Fruit fly (Drosophila melanogaster): ENCODE data around the gene trh.

Gene trh

DNA sequence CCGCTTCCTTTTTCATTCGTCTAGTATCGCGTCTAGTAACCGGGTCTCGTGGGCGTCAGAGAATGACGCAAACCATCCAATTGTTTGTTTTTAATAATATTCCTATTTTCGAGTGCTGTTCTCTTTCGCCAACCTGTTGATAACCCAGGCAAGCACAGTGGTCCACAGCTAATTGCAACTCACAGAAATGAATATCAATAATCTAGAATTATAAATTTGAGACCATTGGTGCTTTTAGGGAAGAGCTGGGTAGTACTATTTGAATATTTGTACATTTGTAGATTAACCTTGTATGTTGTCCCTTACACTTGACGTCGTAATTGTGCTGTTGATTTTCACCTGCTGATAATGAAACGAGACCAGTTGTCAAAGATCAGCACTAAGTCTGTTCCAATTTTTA, 42.7 kb downstream of the trh start (continued):
- TF ChIP-seq lilli (GFP tag; optimal IDR thresholded peaks at IDR 0.05) (peak; percentile 33), CG8944 (GFP tag; optimal IDR thresholded peaks at IDR 0.05) (no peak), Rfx (GFP tag; IDR thresholded peaks at IDR 0.05) (peak; percentile 24; the same call in 1 of the 2 replicates), ssp (GFP tag; IDR thresholded peaks at IDR 0.05) (no peak), CG32772 (GFP tag; IDR thresholded peaks at IDR 0.05) (no peak), CG7271 (tag; optimal IDR thresholded peaks at IDR 0.05) (no peak), slbo (GFP tag; IDR thresholded peaks at IDR 0.05) (peak; percentile 35; the same call in 1 of the 2 replicates), CG34376 (GFP tag; optimal IDR thresholded peaks at IDR 0.05) (peak; percentile 72), Ptx1 (GFP tag; IDR thresholded peaks at IDR 0.05) (no peak), Meics (GFP tag; optimal IDR thresholded peaks at IDR 0.05) (peak; percentile 1), CG2120 (GFP tag; optimal IDR thresholded peaks at IDR 0.05) (peak; percentile 16), Lim3 (GFP tag; IDR thresholded peaks at IDR 0.05) (no peak), chm (GFP tag; IDR thresholded peaks at IDR 0.05) (no peak), CG15011 (GFP tag; optimal IDR thresholded peaks at IDR 0.05) (no peak), CG12219 (GFP tag; optimal IDR thresholded peaks at IDR 0.05) (no peak), lmd (GFP tag; IDR thresholded peaks at IDR 0.05) (0 out of 2 replicates have a peak, but pooled peaks have one; percentile 6), CG15479 (GFP tag; optimal IDR thresholded peaks at IDR 0.05) (no peak), CG32767 (GFP tag; IDR thresholded peaks at IDR 0.05) (no peak), CG14860 (GFP tag; IDR thresholded peaks at IDR 0.05; ENCODE audit: partially characterized antibody) (no peak), Fer3 (tag; optimal IDR thresholded peaks at IDR 0.05) (no peak)

DNA sequence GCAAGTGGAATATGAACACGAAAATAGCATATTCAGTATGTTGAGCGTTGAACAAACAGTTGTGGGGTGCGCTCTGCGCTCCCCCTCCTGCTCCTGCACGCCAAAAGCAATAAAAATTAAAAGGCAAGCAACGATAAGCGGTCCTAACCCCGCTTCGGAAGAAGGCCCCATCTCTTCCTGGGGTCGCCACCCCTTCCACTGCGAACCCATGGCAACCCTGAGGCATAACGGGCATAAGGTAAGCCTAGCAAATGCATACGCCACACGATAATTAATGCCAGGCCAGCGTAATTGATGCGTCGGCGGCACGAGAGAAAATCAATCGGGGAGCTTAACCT, 44.1 kb downstream of the trh start:
- TF ChIP-seq CG9609 (GFP tag; optimal IDR thresholded peaks at IDR 0.05) (no peak), ro (GFP tag; IDR thresholded peaks at IDR 0.05) (0 out of 2 replicates have a peak, but pooled peaks have one; percentile 2), ham (GFP tag; IDR thresholded peaks at IDR 0.05) (no peak), CG32767 (GFP tag; IDR thresholded peaks at IDR 0.05) (no peak), CG2199 (GFP tag; IDR thresholded peaks at IDR 0.05) (peak; percentile 75; the same call in 1 of the 3 replicates), CG17912 (GFP tag; optimal IDR thresholded peaks at IDR 0.05) (no peak), CG11247 (GFP tag; IDR thresholded peaks at IDR 0.05) (peak; percentile 3; the same call in 1 of the 2 replicates), Eip74EF (GFP tag; optimal IDR thresholded peaks at IDR 0.05) (no peak), CG14667 (GFP tag; IDR thresholded peaks at IDR 0.05) (peak; percentile 2; the same call in 1 of the 2 replicates), mld (GFP tag; IDR thresholded peaks at IDR 0.05; ENCODE audit: partially characterized antibody) (no peak), gsb-n (tag; optimal IDR thresholded peaks at IDR 0.05) (no peak), CG18262 (tag; optimal IDR thresholded peaks at IDR 0.05) (no peak), CG3726 (GFP tag; IDR thresholded peaks at IDR 0.05) (0 out of 3 replicates have a peak, but pooled peaks have one; percentile 2), HHEX (GFP tag; optimal IDR thresholded peaks at IDR 0.05) (no peak), Optix (GFP tag; IDR thresholded peaks at IDR 0.05) (0 out of 3 replicates have a peak, but pooled peaks have one; percentile 3), Hr78 (GFP tag; optimal IDR thresholded peaks at IDR 0.05) (peak in 1 of 2 experiments; percentile 61), CG11398 (GFP tag; optimal IDR thresholded peaks at IDR 0.05) (no peak)

DNA sequence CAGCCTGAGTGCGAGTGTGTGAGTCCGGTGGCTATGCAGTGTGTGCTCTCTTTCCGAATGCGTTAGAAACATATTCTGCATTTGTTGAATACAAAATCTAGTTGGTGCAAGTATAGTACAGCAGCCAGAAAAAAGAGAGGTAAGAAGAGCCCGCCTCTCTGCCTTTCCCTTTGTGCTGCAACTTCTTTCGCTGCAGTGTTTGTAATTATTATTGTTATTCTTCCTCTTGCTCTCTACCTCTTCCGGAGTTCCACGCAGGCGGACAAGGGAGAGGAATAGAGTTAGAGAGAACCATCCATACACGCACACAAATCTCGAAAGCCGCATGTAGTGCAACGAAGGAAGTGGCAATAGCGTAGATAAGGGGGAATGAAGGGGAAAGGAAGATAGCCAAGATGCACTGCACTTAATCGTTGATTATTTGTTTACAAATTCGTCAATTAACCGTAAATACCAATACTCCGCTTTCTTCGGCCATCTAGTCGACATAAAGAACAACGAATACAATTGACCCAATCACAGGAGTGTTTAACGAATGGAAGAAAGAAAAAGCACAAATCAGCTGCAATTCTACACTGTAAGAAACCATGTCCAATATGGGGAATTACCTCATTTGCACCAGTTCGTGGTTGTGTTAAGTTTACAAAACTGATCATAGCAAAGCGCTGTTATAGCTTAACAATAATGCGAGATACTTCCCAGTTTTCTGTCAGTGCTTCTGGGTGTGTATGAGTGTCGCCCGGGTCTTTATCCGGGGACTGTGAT, 44.6 kb downstream of the trh start:
- peak; percentile 71 for TF ChIP-seq Hsf (GFP tag; optimal IDR thresholded peaks at IDR 0.05)
- TF ChIP-seq zf30C (GFP tag; optimal IDR thresholded peaks at IDR 0.05): peak; percentile 81
- peak; percentile 80 for TF ChIP-seq CG1024 (GFP tag; IDR thresholded peaks at IDR 0.05)
- peak; percentile 74 for TF ChIP-seq chn (GFP tag; optimal IDR thresholded peaks at IDR 0.05)
- peak; percentile 7 for TF ChIP-seq schlank (tag; optimal IDR thresholded peaks at IDR 0.05)
- peak; percentile 86 for TF ChIP-seq vvl (GFP tag; IDR thresholded peaks at IDR 0.05)
- TF ChIP-seq seq (GFP tag; IDR thresholded peaks at IDR 0.05): peak; percentile 35; the same call in 1 of the 2 replicates
- TF ChIP-seq Max (GFP tag; optimal IDR thresholded peaks at IDR 0.05): peak; percentile 43
- peak; percentile 80 for TF ChIP-seq dmrt11E (tag; optimal IDR thresholded peaks at IDR 0.05)
- TF ChIP-seq ac (GFP tag; optimal IDR thresholded peaks at IDR 0.05): no peak
- TF ChIP-seq luna (GFP tag; optimal IDR thresholded peaks at IDR 0.05): no peak
- peak; percentile 17 for TF ChIP-seq TFAM (GFP tag; optimal IDR thresholded peaks at IDR 0.05)
- no peak for TF ChIP-seq CG6854 (GFP tag; optimal IDR thresholded peaks at IDR 0.05)
- TF ChIP-seq CG14441 (GFP tag; IDR thresholded peaks at IDR 0.05): peak; percentile 63
